Fruit fly (Drosophila melanogaster) whole organism, prepupa: ENCODE measurements around the gene rempA.

Source experiments
- CG10631 ChIP-seq: fragments of 200-800 bp; sonication (Bioruptor generic); optimal IDR thresholded peaks from 2 replicates; lab custom pipeline; 2016; ENCODE audit warnings: missing biosample characterization, missing genetic modification characterization
- CG10669 ChIP-seq: fragments of 200-800 bp; sonication (Bioruptor generic); optimal IDR thresholded peaks from 3 replicates; lab custom pipeline; 2018; ENCODE audit warnings: missing biosample characterization, mild to moderate bottlenecking, missing genetic modification characterization, moderate library complexity
- CG11294 ChIP-seq: fragments of 200-800 bp; sonication (Bioruptor generic); IDR thresholded peaks from 2 replicates; pipeline ENCODE4 v1.3.6; 2022; ENCODE audit warnings: missing biosample characterization, missing genetic modification characterization
- CG11762 ChIP-seq: fragments of 200-800 bp; sonication (Bioruptor generic); optimal IDR thresholded peaks from 3 replicates; lab custom pipeline; 2016; ENCODE audit warnings: missing biosample characterization, missing genetic modification characterization; ENCODE audit not compliant: insufficient read depth
- CG11902 ChIP-seq: fragments of 200-800 bp; sonication (Bioruptor generic); optimal IDR thresholded peaks from 3 replicates; lab custom pipeline; 2016; ENCODE audit warnings: missing biosample characterization, missing genetic modification characterization
- CG1621 ChIP-seq: fragments of 200-800 bp; sonication (Bioruptor generic); optimal IDR thresholded peaks from 3 replicates; lab custom pipeline; 2018; ENCODE audit warnings: missing biosample characterization, mild to moderate bottlenecking, missing genetic modification characterization
- CG31627 ChIP-seq: fragments of 200-800 bp; sonication (Bioruptor generic); optimal IDR thresholded peaks from 3 replicates; lab custom pipeline; 2016; ENCODE audit warnings: missing biosample characterization, missing genetic modification characterization
- CG32006 ChIP-seq: fragments of 200-800 bp; sonication (Bioruptor generic); optimal IDR thresholded peaks from 3 replicates; lab custom pipeline; 2017; ENCODE audit warnings: missing biosample characterization, mild to moderate bottlenecking, missing genetic modification characterization
- CG34406 ChIP-seq: fragments of 200-800 bp; sonication (Bioruptor generic); optimal IDR thresholded peaks from 3 replicates; lab custom pipeline; 2016; ENCODE audit warnings: missing biosample characterization, missing genetic modification characterization
- CG4318 ChIP-seq: fragments of 200-800 bp; sonication (Bioruptor generic); optimal IDR thresholded peaks from 3 replicates; lab custom pipeline; 2017; ENCODE audit warnings: missing biosample characterization, mild to moderate bottlenecking, missing genetic modification characterization
- CG6163 ChIP-seq: fragments of 200-800 bp; sonication (Bioruptor generic); IDR thresholded peaks from 3 replicates; pipeline ENCODE4 v1.3.6; 2022; ENCODE audit warnings: missing biosample characterization, missing genetic modification characterization
- CG6276 ChIP-seq: fragments of 200-800 bp; sonication (Bioruptor generic); optimal IDR thresholded peaks from 2 replicates; lab custom pipeline; 2017; ENCODE audit warnings: missing biosample characterization, mild to moderate bottlenecking, missing genetic modification characterization
- CG6792 ChIP-seq: fragments of 200-800 bp; sonication (Bioruptor generic); optimal IDR thresholded peaks from 3 replicates; lab custom pipeline; 2016; ENCODE audit warnings: missing biosample characterization, missing genetic modification characterization
- CG6808 ChIP-seq: fragments of 200-800 bp; sonication (Bioruptor generic); optimal IDR thresholded peaks from 3 replicates; lab custom pipeline; 2017; ENCODE audit warnings: missing biosample characterization, missing genetic modification characterization, mild to moderate bottlenecking, moderate library complexity, missing genetic modification reagents
- CG6854 ChIP-seq: fragments of 200-800 bp; sonication (Bioruptor generic); optimal IDR thresholded peaks from 2 replicates; lab custom pipeline; 2017; ENCODE audit warnings: missing biosample characterization, mild to moderate bottlenecking, missing genetic modification characterization
- CG7368 ChIP-seq: fragments of 200-800 bp; sonication (Bioruptor generic); optimal IDR thresholded peaks from 3 replicates; lab custom pipeline; 2016; ENCODE audit warnings: missing biosample characterization, missing genetic modification characterization
- CG8119 ChIP-seq: fragments of 200-800 bp; sonication (Bioruptor generic); IDR thresholded peaks from 3 replicates; pipeline ENCODE4 v1.3.6; 2022; ENCODE audit warnings: missing biosample characterization, missing genetic modification characterization
- CG8319 ChIP-seq: fragments of 200-800 bp; sonication (Bioruptor generic); optimal IDR thresholded peaks from 3 replicates; lab custom pipeline; 2016; ENCODE audit warnings: missing biosample characterization, missing genetic modification characterization
- CG8632 ChIP-seq: fragments of 200-800 bp; sonication (Bioruptor generic); optimal IDR thresholded peaks from 3 replicates; lab custom pipeline; 2016; ENCODE audit warnings: missing biosample characterization, missing genetic modification characterization
- Eip75B ChIP-seq: fragments of 200-800 bp; sonication (Bioruptor generic); optimal IDR thresholded peaks from 3 replicates; lab custom pipeline; 2016; ENCODE audit warnings: missing biosample characterization, missing genetic modification characterization
- Eip78C ChIP-seq: fragments of 200-800 bp; sonication (Bioruptor generic); peaks from one replicate; lab custom pipeline; 2016; ENCODE audit warnings: missing biosample characterization, missing genetic modification characterization
- Eip93F ChIP-seq: fragments of 200-800 bp; sonication (Bioruptor generic); optimal IDR thresholded peaks from 2 replicates; lab custom pipeline; 2016; ENCODE audit warnings: missing biosample characterization, mild to moderate bottlenecking, missing genetic modification characterization
- Ets21C ChIP-seq: fragments of 200-800 bp; sonication (Bioruptor generic); optimal IDR thresholded peaks from 3 replicates; lab custom pipeline; 2016; ENCODE audit warnings: missing biosample characterization, missing genetic modification characterization
- Ets96B ChIP-seq: fragments of 200-800 bp; optimal IDR thresholded peaks from 2 replicates; lab custom pipeline; 2019; ENCODE audit warnings: missing biosample characterization, mild to moderate bottlenecking, missing genetic modification characterization, moderate library complexity
- Gug ChIP-seq: fragments of 200-800 bp; sonication (Bioruptor generic); IDR thresholded peaks from 2 replicates; pipeline ENCODE4 v1.3.6; 2022; ENCODE audit warnings: missing biosample characterization, missing genetic modification characterization
- Hr38 ChIP-seq: sonication (Bioruptor generic); optimal IDR thresholded peaks from 2 replicates; lab custom pipeline; 2016; ENCODE audit warnings: missing biosample characterization, missing genetic modification characterization
- Hr39 ChIP-seq: fragments of 200-800 bp; sonication (Bioruptor generic); optimal IDR thresholded peaks from 2 replicates; lab custom pipeline; 2016; ENCODE audit warnings: missing biosample characterization, missing genetic modification characterization
- Hr4 ChIP-seq: fragments of 200-800 bp; sonication (Bioruptor generic); optimal IDR thresholded peaks from 3 replicates; lab custom pipeline; 2016; ENCODE audit warnings: missing biosample characterization, missing genetic modification characterization
- Lpt ChIP-seq: fragments of 200-800 bp; sonication (Bioruptor generic); optimal IDR thresholded peaks from 3 replicates; lab custom pipeline; 2016; ENCODE audit warnings: missing biosample characterization, missing genetic modification characterization
- Met ChIP-seq: fragments of 200-800 bp; sonication (Bioruptor generic); optimal IDR thresholded peaks from 3 replicates; lab custom pipeline; 2016; ENCODE audit warnings: missing biosample characterization, missing genetic modification characterization
- Smox ChIP-seq: fragments of 200-800 bp; sonication (Bioruptor generic); optimal IDR thresholded peaks from 3 replicates; lab custom pipeline; 2016; ENCODE audit warnings: missing biosample characterization, missing genetic modification characterization
- Sox14 ChIP-seq: fragments of 200-800 bp; sonication (Bioruptor generic); optimal IDR thresholded peaks from 3 replicates; lab custom pipeline; 2016; ENCODE audit warnings: missing biosample characterization, missing genetic modification characterization
- Sox15 ChIP-seq: fragments of 200-800 bp; sonication (Bioruptor generic); optimal IDR thresholded peaks from 3 replicates; lab custom pipeline; 2016; ENCODE audit warnings: missing biosample characterization, missing genetic modification characterization
- achi ChIP-seq: fragments of 200-800 bp; sonication (Bioruptor generic); optimal IDR thresholded peaks from 3 replicates; lab custom pipeline; 2016; ENCODE audit warnings: missing biosample characterization, missing genetic modification characterization
- acj6 ChIP-seq: fragments of 200-800 bp; sonication (Bioruptor generic); optimal IDR thresholded peaks from 3 replicates; lab custom pipeline; 2016; ENCODE audit warnings: missing biosample characterization, missing genetic modification characterization
- cyc ChIP-seq: fragments of 200-800 bp; sonication (Bioruptor generic); optimal IDR thresholded peaks from 3 replicates; lab custom pipeline; 2016; ENCODE audit warnings: missing biosample characterization, missing genetic modification characterization
- dac ChIP-seq: fragments of 200-800 bp; sonication (Bioruptor generic); optimal IDR thresholded peaks from 2 replicates; lab custom pipeline; 2017; ENCODE audit warnings: missing biosample characterization, mild to moderate bottlenecking, missing genetic modification characterization
- dsx ChIP-seq: fragments of 200-800 bp; optimal IDR thresholded peaks from 3 replicates; lab custom pipeline; 2019; ENCODE audit warnings: missing biosample characterization, mild to moderate bottlenecking, missing genetic modification characterization, moderate library complexity; ENCODE audit not compliant: poor library complexity, severe bottlenecking
- esn ChIP-seq: fragments of 200-800 bp; sonication (Bioruptor generic); optimal IDR thresholded peaks from 2 replicates; lab custom pipeline; 2016; ENCODE audit warnings: missing biosample characterization, mild to moderate bottlenecking, missing genetic modification characterization, moderate library complexity
- fd59A ChIP-seq: fragments of 200-800 bp; sonication (Bioruptor generic); optimal IDR thresholded peaks from 2 replicates; lab custom pipeline; 2017; ENCODE audit warnings: missing biosample characterization, mild to moderate bottlenecking, missing genetic modification characterization, missing genetic modification reagents
- fkh ChIP-seq: fragments of 200-800 bp; sonication (Bioruptor generic); optimal IDR thresholded peaks from 3 replicates; lab custom pipeline; 2017; ENCODE audit warnings: missing biosample characterization, mild to moderate bottlenecking, missing genetic modification characterization, moderate library complexity
- lz ChIP-seq: fragments of 200-800 bp; sonication (Bioruptor generic); optimal IDR thresholded peaks from 3 replicates; lab custom pipeline; 2016; ENCODE audit warnings: missing biosample characterization, missing genetic modification characterization
- net ChIP-seq: fragments of 200-800 bp; sonication (Bioruptor generic); optimal IDR thresholded peaks from 3 replicates; lab custom pipeline; 2016; ENCODE audit warnings: missing biosample characterization, missing genetic modification characterization
- pdm3 ChIP-seq: fragments of 200-800 bp; sonication (Bioruptor generic); optimal IDR thresholded peaks from 3 replicates; lab custom pipeline; 2016; ENCODE audit warnings: missing biosample characterization, missing genetic modification characterization
- salr ChIP-seq, 2 experiments: fragments of 200-800 bp; sonication (Bioruptor generic); optimal IDR thresholded peaks; 3 replicates each; lab custom pipeline; 2016 to 2018; ENCODE audit warnings: missing biosample characterization in 2 of 2, missing genetic modification characterization in 2 of 2, mild to moderate bottlenecking in 1 of 2
- spab ChIP-seq: fragments of 200-800 bp; sonication (Bioruptor generic); optimal IDR thresholded peaks from 2 replicates; lab custom pipeline; 2017; ENCODE audit warnings: missing biosample characterization, mild to moderate bottlenecking, missing genetic modification characterization, missing genetic modification reagents
- ss ChIP-seq, 2 experiments: fragments of 200-800 bp; sonication (Bioruptor generic); optimal IDR thresholded peaks; 2 replicates in 1 of 2; 3 replicates in 1 of 2; lab custom pipeline; 2017 to 2018; ENCODE audit warnings: mild to moderate bottlenecking in 2 of 2, missing biosample characterization in 2 of 2, missing genetic modification characterization in 2 of 2, moderate library complexity in 1 of 2
- svp ChIP-seq: fragments of 200-800 bp; sonication (Bioruptor generic); peaks from one replicate; lab custom pipeline; 2016; ENCODE audit warnings: missing biosample characterization, missing genetic modification characterization
- topi ChIP-seq: fragments of 200-800 bp; sonication (Bioruptor generic); optimal IDR thresholded peaks from 3 replicates; lab custom pipeline; 2016; ENCODE audit warnings: missing biosample characterization, missing genetic modification characterization

The rempA gene

dm6 chr2L:523165-523835 is 36.8 kb downstream of the rempA start (continued):
- peak; percentile 34 for TF ChIP-seq net (GFP tag; lab: Kevin White, UChicago)
- TF ChIP-seq CG1621 (tag; lab: Kevin White, UChicago) = no peak
- no peak for TF ChIP-seq CG31627 (GFP tag; lab: Kevin White, UChicago)
- TF ChIP-seq fd59A (GFP tag; lab: Kevin White, UChicago) = no peak
- TF ChIP-seq CG6163 (GFP tag; lab: Robert Waterston, UW) = peak; percentile 31
- TF ChIP-seq cyc (GFP tag; lab: Kevin White, UChicago) = no peak
- no peak for TF ChIP-seq dsx
- peak; percentile 40 for TF ChIP-seq Sox14 (GFP tag; lab: Kevin White, UChicago)
- TF ChIP-seq spab (GFP tag; lab: Kevin White, UChicago) = no peak
- no peak for TF ChIP-seq Hr4 (GFP tag; lab: Kevin White, UChicago)
- peak; percentile 93 for TF ChIP-seq fkh (GFP tag; lab: Kevin White, UChicago)
- no peak for TF ChIP-seq CG8632 (GFP tag; lab: Kevin White, UChicago)
- TF ChIP-seq Hr38 (GFP tag; lab: Kevin White, UChicago) = no peak
- TF ChIP-seq CG32006 (GFP tag; lab: Kevin White, UChicago) = no peak
- TF ChIP-seq salr (GFP tag; optimal IDR thresholded peaks at IDR 0.05; lab: Kevin White, UChicago) = no peak
- TF ChIP-seq Eip93F (GFP tag; lab: Kevin White, UChicago) = no peak
- TF ChIP-seq svp (GFP tag; lab: Kevin White, UChicago) = peak; percentile 81
- no peak for TF ChIP-seq Ets96B
- TF ChIP-seq acj6 = no peak
- TF ChIP-seq CG6854 (GFP tag; lab: Kevin White, UChicago) = peak; percentile 83
- peak; percentile 18 for TF ChIP-seq lz (GFP tag; lab: Kevin White, UChicago)
- peak; percentile 43 for TF ChIP-seq Eip75B
- no peak for TF ChIP-seq Gug
- no peak for TF ChIP-seq CG11762 (GFP tag; lab: Kevin White, UChicago)
- no peak for TF ChIP-seq Smox (GFP tag; lab: Kevin White, UChicago)
- peak; percentile 19 for TF ChIP-seq CG34406
- TF ChIP-seq CG8119 (GFP tag; lab: Robert Waterston, UW) = peak; percentile 39; the same call in 2 of the 3 replicates
- no peak for TF ChIP-seq CG8319

DNA sequence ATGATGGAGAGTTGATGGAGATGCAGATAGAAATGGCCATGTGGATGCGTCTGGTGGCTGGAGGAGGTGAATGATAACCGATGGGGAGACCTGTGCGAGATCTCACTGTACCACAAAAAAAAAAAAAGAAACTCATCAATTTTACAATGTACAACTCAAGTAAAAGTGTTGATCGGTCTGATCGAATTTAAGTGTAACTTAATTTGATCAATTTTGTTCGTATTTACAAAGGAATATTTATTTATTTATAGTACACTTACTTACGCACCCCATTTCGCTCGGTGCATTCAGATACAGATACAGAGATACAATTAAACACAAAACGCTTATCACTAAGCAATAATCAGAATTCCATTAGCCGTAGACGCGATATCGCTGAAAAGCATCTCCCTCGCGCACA is 37.4 kb downstream of the rempA start:
- TF ChIP-seq Lpt (GFP tag; lab: Kevin White, UChicago) (no peak), acj6 (peak; percentile 41), fd59A (GFP tag; lab: Kevin White, UChicago) (peak; percentile 16), Met (GFP tag; lab: Kevin White, UChicago) (peak; percentile 62), salr (GFP tag; optimal IDR thresholded peaks at IDR 0.05; lab: Kevin White, UChicago) (peak; percentile 28 to 42), achi (GFP tag; lab: Kevin White, UChicago) (peak; percentile 24), dsx (no peak), Eip93F (GFP tag; lab: Kevin White, UChicago) (no peak), CG7368 (no peak), Sox15 (GFP tag; lab: Kevin White, UChicago) (no peak), ss (GFP tag; optimal IDR thresholded peaks at IDR 0.05; lab: Kevin White, UChicago) (no peak), CG11294 (no peak), pdm3 (GFP tag; lab: Kevin White, UChicago) (peak; percentile 56), CG8319 (peak; percentile 35), CG10669 (GFP tag; lab: Kevin White, UChicago) (peak; percentile 36), cyc (GFP tag; lab: Kevin White, UChicago) (peak; percentile 40), CG10631 (GFP tag; lab: Kevin White, UChicago) (peak; percentile 58), esn (GFP tag; lab: Kevin White, UChicago) (peak; percentile 58), Hr39 (GFP tag; lab: Kevin White, UChicago) (peak; percentile 45), CG6808 (peak; percentile 33), CG4318 (peak; percentile 29), Ets21C (GFP tag; lab: Kevin White, UChicago) (peak; percentile 30), Eip78C (peak; percentile 82), dac (GFP tag; lab: Kevin White, UChicago) (no peak), CG32006 (GFP tag; lab: Kevin White, UChicago) (peak; percentile 73), CG6792 (GFP tag; lab: Kevin White, UChicago) (no peak), CG11902 (GFP tag; lab: Kevin White, UChicago) (no peak), CG6276 (GFP tag; lab: Kevin White, UChicago) (peak; percentile 43), topi (GFP tag; lab: Kevin White, UChicago) (peak; percentile 47), CG6163 (GFP tag; lab: Robert Waterston, UW) (peak; percentile 55; the same call in 1 of the 3 replicates), CG6854 (GFP tag; lab: Kevin White, UChicago) (no peak)
